Fruit fly (Drosophila melanogaster) whole organism, embryonic: Measurements from ENCODE around the gene qless.

Source experiments
- CG1233 ChIP-seq: fragments of 200-800 bp; sonication (Bioruptor generic); optimal IDR thresholded peaks from 4 replicates; lab custom pipeline; 2018; ENCODE audit warnings: missing biosample characterization, mild to moderate bottlenecking, missing genetic modification characterization
- CG14014 ChIP-seq: fragments of 200-800 bp; sonication (Bioruptor generic); IDR thresholded peaks from 2 replicates; pipeline ENCODE4 v1.3.6; 2022; ENCODE audit warnings: missing biosample characterization, missing genetic modification characterization
- CG14667 ChIP-seq: fragments of 200-800 bp; sonication (Bioruptor generic); IDR thresholded peaks from 2 replicates; pipeline ENCODE4 v1.3.6; 2022; ENCODE audit warnings: missing biosample characterization, missing genetic modification characterization
- CkIIα-i1 ChIP-seq: fragments of 200-800 bp; sonication (Bioruptor generic); IDR thresholded peaks from 2 replicates; pipeline ENCODE4 v1.3.6; 2022; ENCODE audit warnings: missing biosample characterization, missing genetic modification characterization
- D19A ChIP-seq: fragments of 200-800 bp; optimal IDR thresholded peaks from 3 replicates; lab custom pipeline; 2019; ENCODE audit warnings: missing biosample characterization, mild to moderate bottlenecking, missing genetic modification characterization, moderate library complexity
- GATAe ChIP-seq: fragments of 200-800 bp; sonication (Bioruptor generic); conservative IDR thresholded peaks from 2 replicates; pipeline ENCODE4 v1.3.6; 2022; ENCODE audit warnings: missing biosample characterization, missing genetic modification characterization
- Oaz ChIP-seq: fragments of 200-800 bp; sonication (Bioruptor generic); IDR thresholded peaks from 2 replicates; pipeline ENCODE4 v1.3.6; 2022; ENCODE audit warnings: missing biosample characterization, missing genetic modification characterization
- ab ChIP-seq: fragments of 200-800 bp; sonication (Bioruptor generic); optimal IDR thresholded peaks from 2 replicates; lab custom pipeline; 2016; ENCODE audit warnings: missing biosample characterization, missing genetic modification characterization
- chinmo ChIP-seq: fragments of 200-800 bp; sonication (Bioruptor generic); IDR thresholded peaks from 4 replicates; pipeline ENCODE4 v1.3.6; 2022; ENCODE audit warnings: missing biosample characterization, missing genetic modification characterization; ENCODE audit not compliant: partially characterized antibody
- eve ChIP-seq, 2 experiments: fragments of >200 bp; optimal IDR thresholded peaks; 2 replicates each; lab custom pipeline; 2017; ENCODE audit warnings: missing biosample characterization in 2 of 2, missing genetic modification characterization in 2 of 2
- gfzf ChIP-seq: fragments of 200-800 bp; sonication (Bioruptor generic); optimal IDR thresholded peaks from 2 replicates; lab custom pipeline; 2016; ENCODE audit warnings: missing biosample characterization, mild to moderate bottlenecking, missing genetic modification characterization, moderate library complexity
- grau ChIP-seq: fragments of 200-800 bp; optimal IDR thresholded peaks from 3 replicates; lab custom pipeline; 2019; ENCODE audit warnings: missing biosample characterization, mild to moderate bottlenecking, missing genetic modification characterization, moderate library complexity
- kay ChIP-seq: fragments of 200-800 bp; sonication (Bioruptor generic); optimal IDR thresholded peaks from 2 replicates; lab custom pipeline; 2016; ENCODE audit warnings: missing biosample characterization, missing genetic modification characterization

DNA sequence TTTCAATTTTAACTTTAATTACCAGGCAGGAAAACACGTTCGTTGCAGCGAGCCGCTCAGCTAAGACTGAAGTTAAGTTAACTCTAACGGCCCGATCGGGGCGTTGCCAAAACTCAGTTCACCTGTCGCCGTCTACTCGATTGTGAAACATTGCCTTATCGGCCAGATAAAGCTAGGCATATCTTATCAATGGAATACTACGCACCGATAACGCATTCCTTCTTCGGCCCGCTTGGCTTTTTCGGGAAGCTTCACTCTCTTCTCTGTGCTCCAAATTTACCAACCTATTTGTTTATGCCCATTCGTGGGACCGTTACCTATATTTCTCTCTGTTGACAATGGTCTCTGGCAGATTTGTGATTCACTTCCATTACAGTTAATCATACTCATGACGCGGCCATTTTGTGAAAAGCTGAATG, 56.7 kb downstream of the qless start, which contains the start of gene mesh:
- TF ChIP-seq CG1233 (GFP tag; lab: Kevin White, UChicago) = no peak
- TF ChIP-seq ab (GFP tag; lab: Kevin White, UChicago) = no peak
- no peak for TF ChIP-seq eve (GFP tag; optimal IDR thresholded peaks at IDR 0.05; lab: Kevin White, UChicago)
- TF ChIP-seq chinmo (GFP tag; lab: Robert Waterston, UW) = no peak
- no peak for TF ChIP-seq CG14667
- TF ChIP-seq kay (GFP tag; lab: Kevin White, UChicago) = peak; percentile 1
- no peak for TF ChIP-seq grau (tag; lab: Kevin White, UChicago)
- TF ChIP-seq CG14014 (GFP tag; lab: Robert Waterston, UW) = no peak
- no peak for TF ChIP-seq Oaz
- TF ChIP-seq D19A (tag; lab: Kevin White, UChicago) = no peak
- no peak for TF ChIP-seq CkIIα-i1 (GFP tag; lab: Robert Waterston, UW)
- peak; percentile 97 for TF ChIP-seq GATAe (GFP tag; lab: Robert Waterston, UW)
- TF ChIP-seq gfzf (GFP tag; lab: Kevin White, UChicago) = no peak
